Worm (Caenorhabditis elegans) whole organism, L4/young adult: ENCODE measurements around the gene Y116A8C.33.

ENCODE experiments used
- W03F9.2 ChIP-seq: fragments of 150-350 bp; optimal IDR thresholded peaks from 2 replicates; lab custom pipeline; 2014; ENCODE audit warnings: missing biosample characterization, missing genetic modification characterization
- him-1 ChIP-seq: sonication (generic microtip); optimal IDR thresholded peaks from 2 replicates; lab custom pipeline; 2016; ENCODE audit warnings: missing genotype, missing genetic modification reagents, missing genetic modification characterization, missing compliant biosample characterization

DNA sequence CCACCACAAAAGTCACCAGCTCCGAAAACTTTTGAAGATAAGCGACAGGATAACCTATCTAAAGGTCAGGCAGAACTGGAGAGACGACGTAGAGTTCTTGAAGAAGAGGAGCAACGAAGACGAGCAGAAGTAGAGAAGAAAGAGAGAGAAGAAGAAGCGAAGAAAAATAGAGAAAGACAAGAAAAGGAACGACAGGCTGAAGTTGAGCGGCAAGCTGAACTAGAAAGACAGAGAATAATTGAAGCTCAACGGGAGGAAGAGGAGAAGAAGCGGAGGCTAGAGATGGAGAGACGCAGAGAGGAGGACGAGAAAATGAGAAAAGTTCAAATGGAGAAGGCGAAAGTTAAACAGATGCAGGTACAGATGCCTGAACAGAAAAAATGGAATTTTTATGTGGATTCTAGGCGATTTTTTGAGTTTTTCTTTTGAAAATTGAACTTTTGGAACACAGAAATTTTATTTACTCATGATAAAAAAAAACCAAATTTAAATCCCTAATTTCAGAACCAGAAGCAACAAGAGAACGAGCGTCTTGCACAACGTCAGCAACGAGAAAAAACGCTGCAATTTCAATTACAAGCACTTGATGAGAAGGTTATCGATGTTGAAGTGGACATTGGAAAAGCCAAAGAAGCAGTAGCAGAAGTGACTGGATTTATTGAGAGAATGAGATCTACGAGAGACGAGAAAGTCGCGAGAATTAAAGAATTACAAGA lies 9.3 kb downstream of the Y116A8C.33 start:
- TF ChIP-seq him-1 (no peak), W03F9.2 (no peak)
